Worm (Caenorhabditis elegans): ENCODE data around the gene cnnm-1.

DNA sequence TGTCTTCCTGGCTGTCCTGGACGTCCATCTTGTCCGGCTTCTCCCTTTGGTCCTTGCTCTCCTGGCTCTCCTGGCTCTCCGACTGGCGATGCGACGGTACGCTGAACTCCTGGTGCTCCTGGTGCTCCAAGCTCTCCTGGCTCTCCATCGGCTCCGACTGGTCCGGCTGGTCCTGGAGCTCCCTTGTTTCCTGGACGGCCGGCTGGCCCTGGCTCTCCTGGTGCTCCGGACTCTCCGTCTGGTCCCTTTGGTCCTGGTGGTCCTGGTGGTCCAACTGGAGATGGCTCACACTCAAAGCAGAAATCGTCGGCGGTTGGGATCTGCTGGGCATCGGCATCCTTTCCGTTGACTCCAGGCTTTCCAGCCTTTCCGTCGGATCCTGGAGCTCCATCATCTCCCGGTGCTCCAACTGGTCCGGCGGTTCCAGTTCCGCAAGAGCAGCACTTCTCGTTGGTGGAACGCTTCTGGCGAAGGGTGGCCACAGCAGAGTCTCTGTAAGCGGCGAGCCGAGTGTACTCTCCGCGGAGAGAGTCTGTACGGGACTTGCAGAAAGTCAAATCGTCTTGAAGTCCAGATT, 23.5 kb downstream of the cnnm-1 start:
- TF ChIP-seq nhr-28 (tag; optimal IDR thresholded peaks at IDR 0.05) (no peak), unc-39 (tag; optimal IDR thresholded peaks at IDR 0.05) (no peak), nhr-237 (tag; optimal IDR thresholded peaks at IDR 0.05) (no peak), nhr-12 (tag; optimal IDR thresholded peaks at IDR 0.05) (no peak), flh-1 (GFP tag; optimal IDR thresholded peaks at IDR 0.05) (no peak), lin-32 (GFP tag; optimal IDR thresholded peaks at IDR 0.05) (no peak), elt-3 (tag; optimal IDR thresholded peaks at IDR 0.05) (no peak), tbx-8 (GFP tag; optimal IDR thresholded peaks at IDR 0.05) (no peak)
